Fruit fly (Drosophila melanogaster): ENCODE results near the gene mRpL2.

Gene mRpL2

DNA sequence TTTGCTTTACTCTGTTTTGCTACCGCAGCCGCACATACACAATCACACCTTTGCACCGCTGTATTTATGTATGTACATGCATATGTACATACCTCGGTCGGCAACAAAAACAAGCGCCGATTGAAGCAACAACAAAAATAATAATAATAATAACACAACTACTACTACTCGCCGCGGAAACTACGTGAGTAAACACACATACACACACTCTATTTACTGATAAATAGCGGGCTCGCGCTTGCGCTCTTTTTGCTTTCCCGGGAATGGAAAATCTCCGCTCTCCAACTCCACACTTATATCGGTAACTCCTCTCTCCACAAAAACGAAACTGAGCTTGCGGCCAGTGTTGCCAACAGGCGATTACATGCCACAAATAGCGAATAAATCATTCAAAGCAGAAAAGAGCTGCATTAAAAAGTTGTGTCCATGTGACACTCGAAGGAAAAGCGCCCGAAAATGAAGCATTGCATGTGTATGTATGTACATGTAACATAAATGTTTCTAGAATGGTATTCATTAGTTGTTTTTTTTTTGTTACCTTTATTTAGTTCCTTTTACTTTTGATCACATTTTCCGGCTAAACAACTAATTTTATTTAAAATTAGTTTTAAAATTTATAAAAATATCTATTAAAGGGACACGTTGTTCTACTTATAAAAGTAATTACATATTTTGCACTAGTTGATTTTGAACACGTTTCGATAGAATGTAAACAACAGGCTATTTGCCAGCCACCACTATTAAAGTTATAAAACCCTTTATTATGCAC is 1.8 kb upstream of the mRpL2 start:
- TF ChIP-seq CG15710 (tag; optimal IDR thresholded peaks at IDR 0.05) (no peak), CG8159 (tag; optimal IDR thresholded peaks at IDR 0.05) (no peak), CG9948 (tag; optimal IDR thresholded peaks at IDR 0.05) (no peak), Ets98B (GFP tag; IDR thresholded peaks at IDR 0.05) (peak; percentile 65), fd96Ca (GFP tag; IDR thresholded peaks at IDR 0.05) (peak; percentile 69; the same call in 2 of the 3 replicates), CG4496 (GFP tag; IDR thresholded peaks at IDR 0.05) (peak; percentile 59; the same call in 2 of the 3 replicates), CG14655 (GFP tag; optimal IDR thresholded peaks at IDR 0.05) (peak; percentile 2), EcR (GFP tag; optimal IDR thresholded peaks at IDR 0.05) (peak; percentile 29), Pif1B (GFP tag; optimal IDR thresholded peaks at IDR 0.05) (no peak), CG34367 (tag; optimal IDR thresholded peaks at IDR 0.05) (no peak), Pif1A (GFP tag; optimal IDR thresholded peaks at IDR 0.05) (peak; percentile 42), CG12605 (GFP tag; IDR thresholded peaks at IDR 0.05) (peak; percentile 72), gl (tag; optimal IDR thresholded peaks at IDR 0.05) (peak; percentile 55), D1 (tag; optimal IDR thresholded peaks at IDR 0.05) (no peak), CG32121 (GFP tag; IDR thresholded peaks at IDR 0.05) (peak; percentile 67), CG8301 (tag; optimal IDR thresholded peaks at IDR 0.05) (no peak), Snoo (tag; optimal IDR thresholded peaks at IDR 0.05) (no peak), CG17806 (tag; optimal IDR thresholded peaks at IDR 0.05) (no peak), CG10348 (GFP tag; IDR thresholded peaks at IDR 0.05) (no peak), rn (GFP tag; IDR thresholded peaks at IDR 0.05) (no peak), CG13204 (GFP tag; optimal IDR thresholded peaks at IDR 0.05) (peak; percentile 64)

DNA sequence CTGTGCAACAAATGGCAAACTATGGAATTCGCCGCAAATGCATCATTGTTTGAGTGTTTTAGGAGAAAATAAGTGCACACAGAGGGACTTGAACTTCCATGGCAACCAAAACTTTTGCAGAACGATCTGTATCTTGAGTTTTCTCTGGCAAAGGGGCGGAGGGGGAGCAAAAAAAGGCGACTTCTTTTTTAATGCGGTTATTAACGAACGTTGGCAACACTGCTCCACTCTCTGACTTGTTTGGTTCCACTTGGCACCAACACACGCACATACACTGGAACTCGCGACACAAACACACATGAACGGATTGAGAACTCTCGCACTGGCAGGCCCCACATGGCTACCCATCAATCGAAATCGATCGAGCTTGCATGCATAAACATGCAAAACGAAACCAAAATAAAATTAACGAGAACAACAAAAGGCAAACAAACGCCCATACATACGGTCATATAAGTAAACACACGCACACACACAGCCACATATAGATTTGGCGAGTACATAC is 1.2 kb upstream of the mRpL2 start:
- TF ChIP-seq gl (tag; optimal IDR thresholded peaks at IDR 0.05): no peak
- peak; percentile 46 for TF ChIP-seq rn (GFP tag; IDR thresholded peaks at IDR 0.05)
- no peak for TF ChIP-seq Snoo (tag; optimal IDR thresholded peaks at IDR 0.05)
- TF ChIP-seq fd96Ca (GFP tag; IDR thresholded peaks at IDR 0.05): peak; percentile 50; the same call in 2 of the 3 replicates
- peak; percentile 29; the same call in 1 of the 2 replicates for TF ChIP-seq Ets98B (GFP tag; IDR thresholded peaks at IDR 0.05)
- peak; percentile 60; the same call in 2 of the 3 replicates for TF ChIP-seq CG4496 (GFP tag; IDR thresholded peaks at IDR 0.05)

DNA sequence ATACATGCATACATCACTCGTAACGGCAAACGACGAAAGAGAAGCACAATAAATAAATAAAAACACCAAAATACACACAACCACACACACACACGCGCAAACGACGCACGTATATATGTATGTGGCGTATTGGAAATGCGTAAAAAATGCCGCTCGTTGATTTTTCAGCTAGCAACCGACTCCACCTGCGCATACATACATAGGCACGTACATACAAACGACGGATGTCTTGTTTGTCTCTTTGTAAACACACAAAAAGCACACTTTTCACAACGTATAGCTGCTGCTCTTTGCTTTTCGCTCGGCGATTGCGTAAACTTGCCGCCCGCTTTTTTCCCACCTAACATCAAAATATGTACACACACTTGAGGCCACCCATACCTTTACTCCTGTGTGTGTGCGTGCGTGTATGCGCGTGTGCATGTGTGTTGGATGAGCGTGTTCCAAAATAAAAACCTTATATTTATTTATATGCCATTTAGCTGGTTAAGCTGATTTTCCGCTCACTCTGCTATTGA is 687 bp upstream of the mRpL2 start:
- TF ChIP-seq EcR (GFP tag; optimal IDR thresholded peaks at IDR 0.05) (no peak), D1 (tag; optimal IDR thresholded peaks at IDR 0.05) (no peak), CG4496 (GFP tag; IDR thresholded peaks at IDR 0.05) (no peak)

DNA sequence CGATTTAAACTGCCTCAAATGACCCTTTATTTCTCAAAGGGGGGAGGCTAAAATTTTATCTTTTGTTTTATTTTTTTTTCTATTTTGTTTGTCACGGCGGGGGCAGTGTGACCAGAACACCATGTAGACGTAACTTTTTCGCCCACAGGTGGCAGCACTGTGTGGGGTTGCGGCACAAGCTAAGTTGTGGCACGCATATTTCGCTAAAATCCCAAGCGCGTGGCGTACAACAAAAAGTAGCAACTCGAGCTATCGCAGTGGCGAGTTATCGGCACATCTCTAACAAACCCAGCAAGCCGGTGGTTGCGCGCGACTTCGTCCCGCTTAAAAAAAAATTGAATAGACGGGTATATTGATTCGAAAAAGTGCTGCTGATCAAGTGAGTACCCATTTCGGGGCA is 2.4 kb downstream of the mRpL2 start, which contains the start of the genes Ufd1 and NaPi-III:
Gene Ufd1 (minus strand): TSS at position 129 of the 400 bp plus-strand sequence.
Gene NaPi-III (plus strand): TSS at position 261 of the 400 bp plus-strand sequence.
- TF ChIP-seq CG10348 (GFP tag; IDR thresholded peaks at IDR 0.05) (no peak), D1 (tag; optimal IDR thresholded peaks at IDR 0.05) (no peak), CG12605 (GFP tag; IDR thresholded peaks at IDR 0.05) (no peak), CG34367 (tag; optimal IDR thresholded peaks at IDR 0.05) (no peak), CG13204 (GFP tag; optimal IDR thresholded peaks at IDR 0.05) (no peak), Pif1A (GFP tag; optimal IDR thresholded peaks at IDR 0.05) (peak; percentile 1), CG8159 (tag; optimal IDR thresholded peaks at IDR 0.05) (no peak), Pif1B (GFP tag; optimal IDR thresholded peaks at IDR 0.05) (no peak), CG15710 (tag; optimal IDR thresholded peaks at IDR 0.05) (peak; percentile 31), CG17806 (tag; optimal IDR thresholded peaks at IDR 0.05) (no peak), rn (GFP tag; IDR thresholded peaks at IDR 0.05) (0 out of 2 replicates have a peak, but pooled peaks have one; percentile 23), CG14655 (GFP tag; optimal IDR thresholded peaks at IDR 0.05) (no peak), fd96Ca (GFP tag; IDR thresholded peaks at IDR 0.05) (0 out of 3 replicates have a peak, but pooled peaks have one; percentile 24), CG32121 (GFP tag; IDR thresholded peaks at IDR 0.05) (peak; percentile 69), Snoo (tag; optimal IDR thresholded peaks at IDR 0.05) (peak; percentile 43), CG4496 (GFP tag; IDR thresholded peaks at IDR 0.05) (peak; percentile 76), CG9948 (tag; optimal IDR thresholded peaks at IDR 0.05) (no peak), EcR (GFP tag; optimal IDR thresholded peaks at IDR 0.05) (no peak), gl (tag; optimal IDR thresholded peaks at IDR 0.05) (no peak), Ets98B (GFP tag; IDR thresholded peaks at IDR 0.05) (peak; percentile 76), CG8301 (tag; optimal IDR thresholded peaks at IDR 0.05) (no peak)

DNA sequence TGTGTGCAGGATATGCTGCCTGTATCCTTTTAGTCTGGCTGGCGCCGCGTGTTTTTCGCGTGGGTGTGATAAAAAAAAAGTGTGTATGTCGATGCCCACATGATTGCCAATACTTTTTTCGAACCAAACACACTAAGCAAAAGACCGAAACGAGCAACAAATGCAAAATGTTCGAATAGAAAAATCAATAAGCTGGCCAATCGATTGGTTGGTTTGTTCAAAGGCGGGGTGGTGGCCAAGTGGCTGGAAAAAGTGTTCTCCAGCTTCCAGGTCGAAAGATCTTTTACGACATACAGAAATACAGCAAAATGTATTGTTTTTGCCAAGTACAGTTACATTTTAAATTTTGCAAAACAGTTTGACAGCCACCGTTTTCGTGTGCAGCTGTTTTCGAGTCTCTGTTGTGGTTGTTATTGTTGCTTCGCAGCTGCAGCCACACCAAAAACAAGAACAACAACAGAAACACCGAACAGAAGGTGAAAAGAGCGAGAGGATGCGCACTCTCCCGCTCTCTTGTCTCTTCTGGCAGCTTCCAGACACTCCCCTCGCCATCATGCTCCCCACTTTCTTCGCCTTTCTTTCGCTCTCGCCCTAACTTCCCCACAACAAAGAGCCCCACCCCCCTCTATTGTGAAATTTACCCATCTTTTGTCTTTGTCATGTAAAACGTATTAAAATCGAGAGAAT is 3.1 kb downstream of the mRpL2 start:
- TF ChIP-seq CG8301 (tag; optimal IDR thresholded peaks at IDR 0.05) (no peak), Snoo (tag; optimal IDR thresholded peaks at IDR 0.05) (no peak), CG10348 (GFP tag; IDR thresholded peaks at IDR 0.05) (no peak), CG12605 (GFP tag; IDR thresholded peaks at IDR 0.05) (no peak), CG4496 (GFP tag; IDR thresholded peaks at IDR 0.05) (0 out of 3 replicates have a peak, but pooled peaks have one; percentile 11)
